Fruit fly (Drosophila melanogaster): ENCODE measurements around the gene CG15147.

DNA sequence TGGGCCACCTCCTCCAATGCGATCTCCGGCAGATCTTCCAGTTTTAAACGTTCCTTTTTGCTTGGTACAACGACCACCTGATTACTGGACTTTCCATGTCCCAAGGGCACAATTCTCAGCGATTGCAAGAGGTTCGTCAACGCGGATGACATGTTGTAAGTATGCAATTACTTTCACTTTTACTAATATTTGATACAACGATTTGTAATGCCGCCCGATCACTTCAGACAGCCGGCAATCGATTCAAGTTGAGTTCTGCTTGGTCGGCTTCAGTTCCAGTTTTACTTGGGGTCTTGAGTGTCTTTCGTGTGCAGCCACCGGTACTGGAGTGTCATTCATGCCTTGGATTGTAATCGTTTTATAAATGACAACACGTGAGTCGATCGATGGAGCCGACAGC lies 34.2 kb downstream of the CG15147 start, which contains the start of the genes Sytalpha and CG6870:
- TF ChIP-seq Myc (optimal IDR thresholded peaks at IDR 0.05) (no peak), sv (GFP tag; optimal IDR thresholded peaks at IDR 0.05) (no peak), tai (GFP tag; optimal IDR thresholded peaks at IDR 0.05) (no peak), usp (GFP tag; optimal IDR thresholded peaks at IDR 0.05) (no peak), psq (GFP tag; optimal IDR thresholded peaks at IDR 0.05) (no peak), OdsH (GFP tag; optimal IDR thresholded peaks at IDR 0.05) (no peak), pan (optimal IDR thresholded peaks at IDR 0.05) (no peak), sage (GFP tag; optimal IDR thresholded peaks at IDR 0.05) (no peak)

Data from whole organism, wandering third instar larva.